Worm (Caenorhabditis elegans): ENCODE measurements around the gene spe-36.

- TF ChIP-seq Y53F4B.3 (GFP tag; IDR thresholded peaks at IDR 0.05) (no peak), F22D6.2 (tag; optimal IDR thresholded peaks at IDR 0.05) (no peak), attf-5 (GFP tag; optimal IDR thresholded peaks at IDR 0.05) (no peak)
Observed at ce11 chrIV:11574331-11574730, 17.7 kb downstream of the spe-36 start.

All from whole organism, young adult.